Worm (Caenorhabditis elegans) whole organism, L3 larva: ENCODE data around the gene srh-70.

Experiments
- ama-1 ChIP-seq: fragments of 150-350 bp; optimal IDR thresholded peaks from 2 replicates; lab custom pipeline; 2018
- ceh-82 ChIP-seq: fragments of 150-350 bp; optimal IDR thresholded peaks from 2 replicates; lab custom pipeline; 2014; ENCODE audit warnings: missing biosample characterization, missing genetic modification characterization
- hmg-11 ChIP-seq: sonication (generic microtip); optimal IDR thresholded peaks from 2 replicates; lab custom pipeline; 2016; ENCODE audit warnings: missing genetic modification characterization, missing compliant biosample characterization
- lin-39 ChIP-seq: fragments of 150-350 bp; optimal IDR thresholded peaks from 2 replicates; lab custom pipeline; 2018; ENCODE audit warnings: missing biosample characterization, missing genetic modification reagents, missing genetic modification characterization
- nhr-11 ChIP-seq: fragments of 150-350 bp; optimal IDR thresholded peaks from 2 replicates; lab custom pipeline; 2014; ENCODE audit warnings: missing biosample characterization, missing genetic modification characterization
- nhr-12 ChIP-seq: fragments of 150-350 bp; optimal IDR thresholded peaks from 2 replicates; lab custom pipeline; 2014; ENCODE audit warnings: missing biosample characterization, missing genetic modification characterization
- nhr-25 ChIP-seq: sonication (generic microtip); optimal IDR thresholded peaks from 2 replicates; lab custom pipeline; 2017; ENCODE audit warnings: missing biosample characterization, missing genetic modification characterization
- nhr-28 ChIP-seq: fragments of 150-350 bp; optimal IDR thresholded peaks from 2 replicates; lab custom pipeline; 2014; ENCODE audit warnings: missing biosample characterization, missing genetic modification characterization
- nhr-76 ChIP-seq: fragments of 150-350 bp; sonication (generic microtip); optimal IDR thresholded peaks from 5 replicates; lab custom pipeline; 2014; ENCODE audit warnings: missing biosample characterization, missing genetic modification characterization
- pha-4 ChIP-seq: fragments of 150-350 bp; optimal IDR thresholded peaks from 2 replicates; lab custom pipeline; 2014; ENCODE audit warnings: missing biosample characterization, missing genetic modification reagents, missing genetic modification characterization
- snpc-4 ChIP-seq: fragments of 150-350 bp; optimal IDR thresholded peaks from 2 replicates; lab custom pipeline; 2014; ENCODE audit warnings: missing biosample characterization, missing genetic modification characterization
- unc-39 ChIP-seq: sonication (generic microtip); optimal IDR thresholded peaks from 4 replicates; lab custom pipeline; 2017; ENCODE audit warnings: missing biosample characterization, missing genetic modification characterization
- unc-62 ChIP-seq: fragments of 150-350 bp; sonication (generic microtip); optimal IDR thresholded peaks from 4 replicates; lab custom pipeline; 2014; ENCODE audit warnings: missing biosample characterization, missing genetic modification reagents, missing genetic modification characterization

ce11 chrII:12471138-12471855 is 47.4 kb downstream of the srh-70 start, which contains the start of the genes F15A4.5 and phat-8:
- no peak for TF ChIP-seq nhr-25 (tag; lab: Kevin White, UChicago)
- TF ChIP-seq unc-62 (GFP tag; lab: Kevin White, UChicago) = no peak
- no peak for TF ChIP-seq ama-1 (lab: Kevin White, UChicago)
- TF ChIP-seq pha-4 (tag; lab: Kevin White, UChicago) = no peak
- TF ChIP-seq unc-39 (tag; lab: Kevin White, UChicago) = no peak
- no peak for TF ChIP-seq snpc-4 (tag; lab: Kevin White, UChicago)
- no peak for TF ChIP-seq lin-39 (tag; lab: Kevin White, UChicago)
- no peak for TF ChIP-seq ceh-82
- TF ChIP-seq nhr-76 = no peak
- no peak for TF ChIP-seq nhr-28 (tag; lab: Kevin White, UChicago)
- TF ChIP-seq nhr-11 (tag; lab: Kevin White, UChicago) = no peak
- no peak for TF ChIP-seq hmg-11 (tag; lab: Kevin White, UChicago)
- no peak for TF ChIP-seq nhr-12 (tag; lab: Kevin White, UChicago)
